Fruit fly (Drosophila melanogaster) whole organism, embryonic: ENCODE measurements around the gene Ir87a.

Experiments
- Antp ChIP-seq: fragments of 200-800 bp; sonication (Bioruptor generic); optimal IDR thresholded peaks from 3 replicates; lab custom pipeline; 2016; ENCODE audit warnings: missing biosample characterization, missing genetic modification characterization
- B-H1 ChIP-seq: fragments of 200-800 bp; sonication (Bioruptor generic); IDR thresholded peaks from 3 replicates; pipeline ENCODE4 v1.3.6; 2022; ENCODE audit warnings: missing biosample characterization, missing genetic modification characterization
- CG10565 ChIP-seq: fragments of 200-800 bp; sonication (Bioruptor generic); optimal IDR thresholded peaks from 3 replicates; lab custom pipeline; 2016; ENCODE audit warnings: missing biosample characterization, mild to moderate bottlenecking, missing genetic modification characterization
- CG10959 ChIP-seq: fragments of 200-800 bp; sonication (Bioruptor generic); IDR thresholded peaks from 2 replicates; pipeline ENCODE4 v1.3.6; 2022; ENCODE audit warnings: missing biosample characterization, missing genetic modification characterization
- CG11085 ChIP-seq: fragments of 200-800 bp; sonication (Bioruptor generic); IDR thresholded peaks from 2 replicates; pipeline ENCODE4 v1.3.6; 2022; ENCODE audit warnings: missing biosample characterization, missing genetic modification characterization
- CG11504 ChIP-seq: fragments of 200-800 bp; sonication (Bioruptor generic); optimal IDR thresholded peaks from 3 replicates; lab custom pipeline; 2019; ENCODE audit warnings: missing biosample characterization, mild to moderate bottlenecking, missing genetic modification characterization, moderate library complexity
- CG11723 ChIP-seq: fragments of 200-800 bp; sonication (Bioruptor generic); optimal IDR thresholded peaks from 2 replicates; lab custom pipeline; 2017; ENCODE audit warnings: missing biosample characterization, mild to moderate bottlenecking, missing genetic modification characterization
- CG12104 ChIP-seq: fragments of 200-800 bp; sonication (Bioruptor generic); optimal IDR thresholded peaks from 3 replicates; lab custom pipeline; 2016; ENCODE audit warnings: missing biosample characterization, missing genetic modification characterization
- CG12219 ChIP-seq: fragments of 200-800 bp; sonication (Bioruptor generic); optimal IDR thresholded peaks from 3 replicates; lab custom pipeline; 2018; ENCODE audit warnings: missing biosample characterization, mild to moderate bottlenecking, missing genetic modification characterization
- CG12659 ChIP-seq: fragments of 200-800 bp; sonication (Bioruptor generic); optimal IDR thresholded peaks from 3 replicates; lab custom pipeline; 2017; ENCODE audit warnings: mild to moderate bottlenecking, missing biosample characterization, missing genetic modification reagents, missing genetic modification characterization
- CG12769 ChIP-seq: fragments of 200-800 bp; sonication (Bioruptor generic); optimal IDR thresholded peaks from 2 replicates; lab custom pipeline; 2019; ENCODE audit warnings: missing biosample characterization, mild to moderate bottlenecking, missing genetic modification characterization, moderate library complexity
- CG12942 ChIP-seq: fragments of 200-800 bp; sonication (Bioruptor generic); optimal IDR thresholded peaks from 3 replicates; lab custom pipeline; 2016; ENCODE audit warnings: missing biosample characterization, missing genetic modification characterization
- CG13624 ChIP-seq: fragments of 200-800 bp; sonication (Bioruptor generic); optimal IDR thresholded peaks from 2 replicates; lab custom pipeline; 2016; ENCODE audit warnings: missing biosample characterization, missing genetic modification characterization
- CG1603 ChIP-seq: fragments of 200-800 bp; sonication (Bioruptor generic); optimal IDR thresholded peaks from 2 replicates; lab custom pipeline; 2019; ENCODE audit warnings: missing biosample characterization, mild to moderate bottlenecking, missing genetic modification characterization, moderate library complexity
- CG1647 ChIP-seq: fragments of 200-800 bp; sonication (Bioruptor generic); optimal IDR thresholded peaks from 3 replicates; lab custom pipeline; 2016; ENCODE audit warnings: missing biosample characterization, missing genetic modification characterization
- CG18011 ChIP-seq: fragments of 200-800 bp; sonication (Bioruptor generic); optimal IDR thresholded peaks from 2 replicates; lab custom pipeline; 2017; ENCODE audit warnings: missing biosample characterization, missing genetic modification characterization, mild to moderate bottlenecking, moderate library complexity, missing genotype
- CG2116 ChIP-seq: fragments of 200-800 bp; sonication (Bioruptor generic); optimal IDR thresholded peaks from 3 replicates; lab custom pipeline; 2018; ENCODE audit warnings: missing biosample characterization, mild to moderate bottlenecking, missing genetic modification characterization
- CG42726 ChIP-seq: fragments of 200-800 bp; sonication (Bioruptor generic); IDR thresholded peaks from 2 replicates; pipeline ENCODE4 v1.3.6; 2022; ENCODE audit warnings: missing biosample characterization, missing genetic modification characterization; ENCODE audit not compliant: partially characterized antibody
- CG5180 ChIP-seq: fragments of 200-800 bp; sonication (Bioruptor generic); optimal IDR thresholded peaks from 3 replicates; lab custom pipeline; 2017; ENCODE audit warnings: missing biosample characterization, missing genetic modification characterization, mild to moderate bottlenecking, moderate library complexity, missing genetic modification reagents
- CG9215 ChIP-seq: fragments of 200-800 bp; sonication (Bioruptor generic); IDR thresholded peaks from 2 replicates; pipeline ENCODE4 v1.3.6; 2022; ENCODE audit warnings: missing biosample characterization, missing genetic modification characterization
- CoRest ChIP-seq: fragments of 200-800 bp; sonication (Bioruptor generic); optimal IDR thresholded peaks from 3 replicates; lab custom pipeline; 2018; ENCODE audit warnings: missing biosample characterization, mild to moderate bottlenecking, missing genetic modification characterization, moderate library complexity
- HLH54F ChIP-seq: fragments of 200-800 bp; sonication (Bioruptor generic); optimal IDR thresholded peaks from 3 replicates; lab custom pipeline; 2016; ENCODE audit warnings: missing biosample characterization, missing genetic modification characterization
- MTF-1 ChIP-seq: fragments of 200-800 bp; sonication (Bioruptor generic); optimal IDR thresholded peaks from 2 replicates; lab custom pipeline; 2018; ENCODE audit warnings: missing biosample characterization, mild to moderate bottlenecking, missing genetic modification characterization, borderline replicate concordance
- Med ChIP-seq: fragments of 200-800 bp; sonication (Bioruptor generic); peaks from one replicate; lab custom pipeline; 2016; ENCODE audit warnings: missing biosample characterization, missing genetic modification characterization, mild to moderate bottlenecking, inconsistent platforms, moderate library complexity
- PHDP ChIP-seq: fragments of 200-800 bp; sonication (Bioruptor generic); optimal IDR thresholded peaks from 3 replicates; lab custom pipeline; 2018; ENCODE audit warnings: missing biosample characterization, mild to moderate bottlenecking, missing genetic modification characterization, moderate library complexity
- Scr ChIP-seq: fragments of 200-800 bp; sonication (Bioruptor generic); IDR thresholded peaks from 2 replicates; pipeline ENCODE4 v1.3.6; 2022; ENCODE audit warnings: missing biosample characterization, missing genetic modification characterization; ENCODE audit not compliant: partially characterized antibody
- aop ChIP-seq: fragments of 200-800 bp; sonication (Bioruptor generic); IDR thresholded peaks from 2 replicates; pipeline ENCODE4 v1.3.6; 2022; ENCODE audit warnings: missing biosample characterization, missing genetic modification characterization
- ash1 ChIP-seq: fragments of 200-800 bp; sonication (Bioruptor generic); optimal IDR thresholded peaks from 2 replicates; lab custom pipeline; 2018; ENCODE audit warnings: missing biosample characterization, mild to moderate bottlenecking, missing genetic modification characterization
- cas ChIP-seq: fragments of 200-800 bp; sonication (Bioruptor generic); IDR thresholded peaks from 2 replicates; pipeline ENCODE4 v1.3.6; 2022; ENCODE audit warnings: missing biosample characterization, missing genetic modification characterization
- ci ChIP-seq: fragments of 200-800 bp; sonication (Bioruptor generic); IDR thresholded peaks from 3 replicates; pipeline ENCODE4 v1.3.6; 2022; ENCODE audit warnings: missing biosample characterization, missing genetic modification characterization
- danr ChIP-seq: fragments of 200-800 bp; sonication (Bioruptor generic); IDR thresholded peaks from 2 replicates; pipeline ENCODE4 v1.3.6; 2022; ENCODE audit warnings: missing biosample characterization, missing genetic modification characterization
- dati ChIP-seq: fragments of 200-800 bp; sonication (Bioruptor generic); IDR thresholded peaks from 2 replicates; pipeline ENCODE4 v1.3.6; 2022; ENCODE audit warnings: missing biosample characterization, missing genetic modification characterization
- ems ChIP-seq: fragments of 200-800 bp; sonication (Bioruptor generic); optimal IDR thresholded peaks from 3 replicates; lab custom pipeline; 2016; ENCODE audit warnings: missing biosample characterization, missing genetic modification characterization
- ftz-f1 ChIP-seq: fragments of 200-800 bp; sonication (Bioruptor generic); optimal IDR thresholded peaks from 2 replicates; lab custom pipeline; 2016; ENCODE audit warnings: missing biosample characterization, missing genetic modification characterization
- jigr1 ChIP-seq: fragments of 200-800 bp; sonication (Bioruptor generic); IDR thresholded peaks from 3 replicates; pipeline ENCODE4 v1.3.6; 2022; ENCODE audit warnings: missing biosample characterization, missing genetic modification characterization
- mirr ChIP-seq: fragments of 200-800 bp; sonication (Bioruptor generic); optimal IDR thresholded peaks from 3 replicates; lab custom pipeline; 2018; ENCODE audit warnings: missing biosample characterization, mild to moderate bottlenecking, missing genetic modification characterization
- onecut ChIP-seq: fragments of 200-800 bp; sonication (Bioruptor generic); IDR thresholded peaks from 2 replicates; pipeline ENCODE4 v1.3.6; 2022; ENCODE audit warnings: missing biosample characterization, missing genetic modification characterization
- pzg ChIP-seq: fragments of 200-800 bp; sonication (Bioruptor generic); optimal IDR thresholded peaks from 3 replicates; lab custom pipeline; 2018; ENCODE audit warnings: missing biosample characterization, mild to moderate bottlenecking, missing genetic modification characterization, moderate library complexity
- sens ChIP-seq: fragments of 200-800 bp; sonication (Bioruptor generic); peaks from one replicate; lab custom pipeline; 2016; ENCODE audit warnings: missing biosample characterization, missing genetic modification characterization
- tna ChIP-seq: fragments of 200-800 bp; sonication (Bioruptor generic); IDR thresholded peaks from 2 replicates; pipeline ENCODE4 v1.3.6; 2022; ENCODE audit warnings: missing biosample characterization, missing genetic modification characterization; ENCODE audit not compliant: partially characterized antibody
- wdn ChIP-seq: fragments of 200-800 bp; sonication (Bioruptor generic); IDR thresholded peaks from 2 replicates; pipeline ENCODE4 v1.3.6; 2022; ENCODE audit warnings: missing biosample characterization, missing genetic modification characterization
- yki ChIP-seq: fragments of >200 bp; optimal IDR thresholded peaks from 3 replicates; lab custom pipeline; 2018

Ir87a gene

DNA sequence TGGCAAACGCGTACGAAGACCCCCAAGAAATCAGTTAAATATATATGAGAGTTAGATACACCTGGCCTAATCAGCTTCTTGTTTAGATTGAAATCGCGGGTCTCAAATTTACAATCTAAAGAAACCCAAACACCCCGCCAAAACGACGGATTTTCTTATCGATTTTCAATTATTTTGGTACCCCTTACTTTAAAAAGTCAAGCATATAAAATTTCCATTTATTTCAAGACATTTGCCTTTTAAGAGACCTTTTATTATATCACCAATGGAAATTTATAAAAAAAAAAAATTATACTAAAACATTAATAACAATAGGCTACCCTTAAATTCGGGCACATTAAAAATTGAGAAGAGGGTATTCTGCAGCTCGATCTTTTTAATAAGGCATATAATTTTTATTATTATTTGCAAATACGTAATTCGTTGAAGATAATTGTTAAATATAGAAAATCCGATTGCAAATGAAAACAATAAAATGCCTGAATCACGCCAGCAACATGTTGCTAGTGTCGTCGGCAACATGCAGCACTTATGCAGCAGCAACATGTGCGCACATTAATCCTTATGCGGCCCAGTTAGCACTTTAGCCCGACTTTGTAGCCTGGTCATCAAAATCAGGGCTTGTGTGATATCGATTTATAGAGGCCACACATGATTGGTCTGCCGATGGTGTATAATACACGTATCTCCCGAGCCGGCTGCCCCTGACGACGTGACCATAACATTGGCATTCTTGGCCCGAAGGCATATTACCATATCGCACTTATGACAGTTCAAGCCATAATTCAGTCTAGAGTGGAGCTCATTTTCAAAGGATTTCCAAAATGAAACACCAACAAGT lies 48.0 kb upstream of the Ir87a start, which contains the start of the genes Lip3 and CG34309 (continued):
- TF ChIP-seq tna (GFP tag; lab: Robert Waterston, UW) (no peak), CG13624 (GFP tag; lab: Kevin White, UChicago) (no peak), CG11723 (GFP tag; lab: Kevin White, UChicago) (no peak), pzg (no peak), jigr1 (GFP tag; lab: Robert Waterston, UW) (no peak), CG18011 (GFP tag; lab: Kevin White, UChicago) (no peak), CG10959 (GFP tag; lab: Robert Waterston, UW) (0 out of 2 replicates have a peak, but pooled peaks have one; percentile 22)

DNA sequence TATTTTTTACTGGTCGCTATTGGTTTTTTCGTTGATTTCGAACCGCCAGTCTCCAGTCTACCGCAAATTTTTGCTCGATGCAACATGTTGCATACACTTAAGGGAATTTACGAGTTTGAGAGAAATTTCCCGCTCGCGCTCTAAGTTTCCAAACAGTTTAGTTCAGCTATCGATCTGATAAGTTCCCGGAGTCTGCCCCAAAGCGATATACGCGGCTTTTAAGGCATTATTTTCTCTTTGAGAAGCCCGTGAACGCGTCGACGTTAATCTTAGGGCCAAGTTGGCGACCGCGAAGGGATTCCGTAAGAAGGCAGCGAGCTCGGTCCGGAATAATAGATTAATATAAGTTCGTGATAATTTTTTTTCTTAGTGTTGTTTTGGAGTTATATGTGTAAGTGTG lies 45.2 kb upstream of the Ir87a start:
- peak; percentile 5 for TF ChIP-seq Med (GFP tag; lab: Kevin White, UChicago)
- 0 out of 2 replicates have a peak, but pooled peaks have one; percentile 17 for TF ChIP-seq onecut (GFP tag; lab: Robert Waterston, UW)
- peak; percentile 69 for TF ChIP-seq sens
- TF ChIP-seq danr (GFP tag; lab: Robert Waterston, UW) = no peak
- no peak for TF ChIP-seq Scr (GFP tag; lab: Robert Waterston, UW)
- no peak for TF ChIP-seq wdn (GFP tag; lab: Robert Waterston, UW)
- peak; percentile 96 for TF ChIP-seq CG5180 (GFP tag; lab: Kevin White, UChicago)
- no peak for TF ChIP-seq ash1 (GFP tag; lab: Kevin White, UChicago)
- TF ChIP-seq Antp (GFP tag; lab: Kevin White, UChicago) = no peak
- TF ChIP-seq HLH54F (GFP tag; lab: Kevin White, UChicago) = no peak
- 0 out of 3 replicates have a peak, but pooled peaks have one; percentile 35 for TF ChIP-seq ci (GFP tag; lab: Robert Waterston, UW)
- no peak for TF ChIP-seq yki (lab: Kevin White, UChicago)
- TF ChIP-seq CG12659 = no peak
- TF ChIP-seq CG12942 (GFP tag; lab: Kevin White, UChicago) = no peak
- TF ChIP-seq MTF-1 (GFP tag; lab: Kevin White, UChicago) = no peak
- TF ChIP-seq CoRest = peak; percentile 2
- TF ChIP-seq CG1647 (GFP tag; lab: Kevin White, UChicago) = no peak
- no peak for TF ChIP-seq mirr (GFP tag; lab: Kevin White, UChicago)
- TF ChIP-seq cas (GFP tag; lab: Robert Waterston, UW) = no peak
- no peak for TF ChIP-seq ftz-f1 (GFP tag; lab: Kevin White, UChicago)
- TF ChIP-seq ems (GFP tag; lab: Kevin White, UChicago) = no peak
- no peak for TF ChIP-seq CG12219 (GFP tag; lab: Kevin White, UChicago)
- TF ChIP-seq CG12769 = peak; percentile 59
- peak; percentile 62 for TF ChIP-seq CG11504
- no peak for TF ChIP-seq CG11085
- no peak for TF ChIP-seq dati (GFP tag; lab: Robert Waterston, UW)
- no peak for TF ChIP-seq B-H1 (GFP tag; lab: Robert Waterston, UW)
- TF ChIP-seq CG2116 = no peak
- TF ChIP-seq PHDP (tag; lab: Kevin White, UChicago) = peak; percentile 5
- no peak for TF ChIP-seq CG42726 (GFP tag; lab: Robert Waterston, UW)
- TF ChIP-seq CG1603 (tag; lab: Kevin White, UChicago) = no peak
- TF ChIP-seq CG12104 (GFP tag; lab: Kevin White, UChicago) = no peak
- TF ChIP-seq CG10565 = no peak
- TF ChIP-seq aop = no peak
- no peak for TF ChIP-seq CG9215
